Worm (Caenorhabditis elegans): ENCODE measurements around the gene C17F4.3.

C17F4.3 gene

ce11 chrII:3251782-3252181 lies 11.5 kb downstream of the C17F4.3 start:
- TF ChIP-seq sox-2 (GFP tag; IDR thresholded peaks at IDR 0.05) (no peak), pax-1 (tag; optimal IDR thresholded peaks at IDR 0.05) (no peak), ets-4 (tag; optimal IDR thresholded peaks at IDR 0.05) (no peak), pha-2 (tag; optimal IDR thresholded peaks at IDR 0.05) (no peak), ama-1 (optimal IDR thresholded peaks at IDR 0.05) (no peak), hlh-6 (tag; optimal IDR thresholded peaks at IDR 0.05) (no peak), ceh-18 (tag; optimal IDR thresholded peaks at IDR 0.05) (no peak), lin-11 (tag; optimal IDR thresholded peaks at IDR 0.05) (no peak), unc-86 (tag; optimal IDR thresholded peaks at IDR 0.05) (no peak), ttx-3 (tag; optimal IDR thresholded peaks at IDR 0.05) (no peak), C38D4.7 (GFP tag; optimal IDR thresholded peaks at IDR 0.05) (no peak), ceh-34 (tag; optimal IDR thresholded peaks at IDR 0.05) (no peak), dmd-4 (tag; optimal IDR thresholded peaks at IDR 0.05; ENCODE audit: borderline replicate concordance) (no peak), F13H6.1 (tag; optimal IDR thresholded peaks at IDR 0.05) (no peak), hlh-30 (tag; optimal IDR thresholded peaks at IDR 0.05; ENCODE audit: insufficient read depth) (no peak), ceh-30 (tag; optimal IDR thresholded peaks at IDR 0.05) (no peak), K09A11.1 (tag; optimal IDR thresholded peaks at IDR 0.05; ENCODE audit: insufficient read depth) (no peak), odd-2 (tag; optimal IDR thresholded peaks at IDR 0.05) (no peak)

ce11 chrII:3259254-3259653 lies 18.9 kb downstream of the C17F4.3 start, which contains the start of gene gcy-19:
gcy-19 (minus strand) TSS chrII:3259354.
- TF ChIP-seq nhr-11 (tag; optimal IDR thresholded peaks at IDR 0.05) (no peak), unc-42 (tag; optimal IDR thresholded peaks at IDR 0.05) (no peak)

ce11 chrII:3262504-3262903 lies 22.2 kb downstream of the C17F4.3 start, which contains the start of gene F02E11.2:
F02E11.2 (plus strand) TSS chrII:3262804.
- no peak for TF ChIP-seq tbx-2 (tag; optimal IDR thresholded peaks at IDR 0.05)
- no peak for TF ChIP-seq ztf-16 (tag; optimal IDR thresholded peaks at IDR 0.05)
- no peak for TF ChIP-seq C38D4.7 (GFP tag; optimal IDR thresholded peaks at IDR 0.05)
- TF ChIP-seq ceh-48 (tag; optimal IDR thresholded peaks at IDR 0.05), result no peak
- no peak for TF ChIP-seq ceh-18 (tag; optimal IDR thresholded peaks at IDR 0.05)
- no peak for TF ChIP-seq pha-2 (tag; optimal IDR thresholded peaks at IDR 0.05)
- TF ChIP-seq dmd-4 (tag; optimal IDR thresholded peaks at IDR 0.05; ENCODE audit: borderline replicate concordance), result no peak
- TF ChIP-seq hlh-13 (GFP tag; optimal IDR thresholded peaks at IDR 0.05), result no peak
- no peak for TF ChIP-seq rnt-1 (tag; optimal IDR thresholded peaks at IDR 0.05)
- TF ChIP-seq ahr-1 (tag; optimal IDR thresholded peaks at IDR 0.05), result no peak
- TF ChIP-seq ceh-34 (tag; optimal IDR thresholded peaks at IDR 0.05), result no peak
- TF ChIP-seq ceh-19 (GFP tag; optimal IDR thresholded peaks at IDR 0.05), result no peak
- TF ChIP-seq ceh-30 (tag; optimal IDR thresholded peaks at IDR 0.05), result no peak

- TF ChIP-seq Y22D7AL.16 (tag; optimal IDR thresholded peaks at IDR 0.05) (no peak), T23F11.4 (GFP tag; optimal IDR thresholded peaks at IDR 0.05) (no peak), ceh-2 (tag; optimal IDR thresholded peaks at IDR 0.05) (no peak), ref-2 (tag; optimal IDR thresholded peaks at IDR 0.05) (no peak), ceh-22 (tag; optimal IDR thresholded peaks at IDR 0.05) (no peak), ttx-3 (tag; optimal IDR thresholded peaks at IDR 0.05) (no peak), odd-2 (tag; optimal IDR thresholded peaks at IDR 0.05) (no peak), nhr-11 (tag; optimal IDR thresholded peaks at IDR 0.05) (no peak), hlh-13 (GFP tag; optimal IDR thresholded peaks at IDR 0.05) (no peak), che-1 (tag; optimal IDR thresholded peaks at IDR 0.05) (no peak)
These were observed 24.4 kb downstream of the C17F4.3 start for ce11 chrII:3264704-3265103.

ce11 chrII:3267365-3267764 lies 27.1 kb downstream of the C17F4.3 start, which contains the start of gene F02E11.7:
F02E11.7 (plus strand) TSS chrII:3267665.
- TF ChIP-seq Y22D7AL.16 (tag; optimal IDR thresholded peaks at IDR 0.05), result no peak
- TF ChIP-seq syd-9 (tag; optimal IDR thresholded peaks at IDR 0.05), result no peak
- TF ChIP-seq hlh-8 (tag; optimal IDR thresholded peaks at IDR 0.05), result no peak
- TF ChIP-seq ceh-22 (tag; optimal IDR thresholded peaks at IDR 0.05), result no peak
- TF ChIP-seq ceh-34 (tag; optimal IDR thresholded peaks at IDR 0.05), result no peak
- no peak for TF ChIP-seq ceh-45 (GFP tag; IDR thresholded peaks at IDR 0.05)
- no peak for TF ChIP-seq tbx-2 (tag; optimal IDR thresholded peaks at IDR 0.05)
- no peak for TF ChIP-seq ceh-18 (tag; optimal IDR thresholded peaks at IDR 0.05)
- TF ChIP-seq hlh-30 (tag; optimal IDR thresholded peaks at IDR 0.05; ENCODE audit: insufficient read depth), result no peak
- no peak for TF ChIP-seq madf-2 (tag; optimal IDR thresholded peaks at IDR 0.05)
- no peak for TF ChIP-seq eyg-1 (tag; optimal IDR thresholded peaks at IDR 0.05)
- TF ChIP-seq unc-55 (GFP tag; optimal IDR thresholded peaks at IDR 0.05), result no peak
- TF ChIP-seq rnt-1 (tag; optimal IDR thresholded peaks at IDR 0.05), result no peak
- TF ChIP-seq npax-4 (tag; optimal IDR thresholded peaks at IDR 0.05), result no peak
- TF ChIP-seq sox-4 (tag; optimal IDR thresholded peaks at IDR 0.05), result no peak
- no peak for TF ChIP-seq nhr-232 (tag; optimal IDR thresholded peaks at IDR 0.05)
- no peak for TF ChIP-seq unc-3 (GFP tag; conservative IDR thresholded peaks at IDR 0.05)
- TF ChIP-seq unc-3 (tag; optimal IDR thresholded peaks at IDR 0.05), result no peak
- no peak for TF ChIP-seq unc-86 (tag; optimal IDR thresholded peaks at IDR 0.05)
- no peak for TF ChIP-seq lim-6 (tag; optimal IDR thresholded peaks at IDR 0.05)
